Worm (Caenorhabditis elegans) whole organism, L1 larva: Measurements from ENCODE around the gene srh-219.
A peak's percentile ranks its signal among the peaks of the same experiment; 100 is the strongest.

ENCODE experiments used
- C04F5.9 ChIP-seq: sonication (generic microtip); optimal IDR thresholded peaks from 2 replicates; lab custom pipeline; 2016; ENCODE audit warnings: missing genetic modification characterization, missing compliant biosample characterization
- C34B4.2 ChIP-seq: sonication (generic microtip); optimal IDR thresholded peaks from 2 replicates; lab custom pipeline; 2017; ENCODE audit warnings: mild to moderate bottlenecking, missing genetic modification characterization, missing compliant biosample characterization
- F16B12.6 ChIP-seq: fragments of 150-350 bp; optimal IDR thresholded peaks from 2 replicates; lab custom pipeline; 2014; ENCODE audit warnings: missing biosample characterization, missing genetic modification characterization
- ama-1 ChIP-seq: fragments of 150-350 bp; optimal IDR thresholded peaks from 2 replicates; lab custom pipeline; 2014
- blmp-1 ChIP-seq: fragments of 150-350 bp; optimal IDR thresholded peaks from 2 replicates; lab custom pipeline; 2014; ENCODE audit warnings: missing biosample characterization, missing genetic modification characterization
- ceh-82 ChIP-seq, 3 experiments: fragments of 150-350 bp in 1 of 3; sonication (generic microtip) in 2 of 3; optimal IDR thresholded peaks; 2 replicates each; lab custom pipeline; 2014 to 2017; ENCODE audit warnings: missing biosample characterization in 3 of 3, missing genetic modification characterization in 3 of 3
- ceh-88 ChIP-seq: fragments of 200-800 bp; sonication (Bioruptor generic); IDR thresholded peaks from 2 replicates; pipeline ENCODE4 v1.3.6; 2022; ENCODE audit warnings: missing genetic modification characterization, missing compliant biosample characterization
- ces-1 ChIP-seq: fragments of 150-350 bp; optimal IDR thresholded peaks from 2 replicates; lab custom pipeline; 2014; ENCODE audit warnings: missing biosample characterization, missing genetic modification reagents, missing genetic modification characterization
- dpl-1 ChIP-seq, 3 experiments: fragments of 150-350 bp in 2 of 3; sonication (generic microtip) in 1 of 3; optimal IDR thresholded peaks; 2 replicates each; lab custom pipeline; 2014 to 2017; ENCODE audit warnings: missing biosample characterization in 3 of 3, missing genetic modification characterization in 3 of 3, missing genetic modification reagents in 3 of 3
- dsc-1 ChIP-seq: sonication (generic microtip); optimal IDR thresholded peaks from 2 replicates; lab custom pipeline; 2016; ENCODE audit warnings: mild to moderate bottlenecking, missing genetic modification characterization, missing compliant biosample characterization
- efl-3 ChIP-seq: fragments of 200-800 bp; sonication (Bioruptor generic); optimal IDR thresholded peaks from 2 replicates; lab custom pipeline; 2018; ENCODE audit warnings: mild to moderate bottlenecking, missing genetic modification characterization, missing compliant biosample characterization
- egl-27 ChIP-seq, 2 experiments: fragments of 150-350 bp in 1 of 2; sonication (generic microtip); optimal IDR thresholded peaks; 3 replicates each; lab custom pipeline; 2017 to 2018; ENCODE audit warnings: missing biosample characterization in 2 of 2, missing genetic modification characterization in 2 of 2, missing genetic modification reagents in 2 of 2
- ets-5 ChIP-seq: fragments of 200-800 bp; sonication (Bioruptor generic); IDR thresholded peaks from 2 replicates; pipeline ENCODE4 v1.3.6; 2022; ENCODE audit warnings: missing genetic modification characterization, missing compliant biosample characterization
- fkh-10 ChIP-seq: sonication (generic microtip); optimal IDR thresholded peaks from 2 replicates; lab custom pipeline; 2017; ENCODE audit warnings: missing biosample characterization, missing genetic modification reagents, missing genetic modification characterization
- hlh-17 ChIP-seq: fragments of 200-800 bp; sonication (Bioruptor generic); optimal IDR thresholded peaks from 2 replicates; lab custom pipeline; 2018; ENCODE audit warnings: missing genetic modification characterization, mild to moderate bottlenecking, missing compliant biosample characterization, moderate library complexity, borderline replicate concordance
- hlh-4 ChIP-seq: sonication (generic microtip); optimal IDR thresholded peaks from 2 replicates; lab custom pipeline; 2016; ENCODE audit warnings: mild to moderate bottlenecking, missing genetic modification characterization, missing compliant biosample characterization
- irx-1 ChIP-seq: sonication (generic microtip); optimal IDR thresholded peaks from 2 replicates; lab custom pipeline; 2016; ENCODE audit warnings: missing genetic modification characterization, missing compliant biosample characterization
- isw-1 ChIP-seq: fragments of 200-800 bp; sonication (Bioruptor generic); IDR thresholded peaks from 2 replicates; pipeline ENCODE4 v1.3.6; 2022; ENCODE audit warnings: missing genetic modification characterization, missing compliant biosample characterization
- jun-1 ChIP-seq: fragments of 150-350 bp; optimal IDR thresholded peaks from 2 replicates; lab custom pipeline; 2014; ENCODE audit warnings: missing biosample characterization, missing genetic modification reagents, missing genetic modification characterization
- lin-13 ChIP-seq: fragments of 150-350 bp; optimal IDR thresholded peaks from 2 replicates; lab custom pipeline; 2014; ENCODE audit warnings: missing biosample characterization, missing genetic modification reagents, missing genetic modification characterization
- lin-35 ChIP-seq, 2 experiments: fragments of 150-350 bp; optimal IDR thresholded peaks; 2 replicates each; lab custom pipeline; 2014; ENCODE audit warnings: missing biosample characterization in 2 of 2, missing genetic modification characterization in 2 of 2, missing genetic modification reagents in 2 of 2
- lin-39 ChIP-seq: fragments of 150-350 bp; optimal IDR thresholded peaks from 2 replicates; lab custom pipeline; 2014; ENCODE audit warnings: missing biosample characterization, missing genetic modification reagents, missing genetic modification characterization
- lsy-2 ChIP-seq, 2 experiments: fragments of 150-350 bp; optimal IDR thresholded peaks; 2 replicates each; lab custom pipeline; 2014; ENCODE audit warnings: missing biosample characterization in 2 of 2, missing genetic modification characterization in 2 of 2
- mab-9 ChIP-seq: fragments of 200-800 bp; sonication (Bioruptor generic); IDR thresholded peaks from 2 replicates; pipeline ENCODE4 v1.3.6; 2022; ENCODE audit warnings: missing genetic modification reagents, missing genetic modification characterization, missing compliant biosample characterization
- mef-2 ChIP-seq: fragments of 150-350 bp; optimal IDR thresholded peaks from 2 replicates; lab custom pipeline; 2014; ENCODE audit warnings: missing biosample characterization, missing genetic modification characterization
- mep-1 ChIP-seq: fragments of 150-350 bp; optimal IDR thresholded peaks from 2 replicates; lab custom pipeline; 2014; ENCODE audit warnings: missing biosample characterization, missing genetic modification characterization
- nhr-11 ChIP-seq: fragments of 150-350 bp; optimal IDR thresholded peaks from 2 replicates; lab custom pipeline; 2014; ENCODE audit warnings: missing biosample characterization, missing genetic modification characterization
- nhr-19 ChIP-seq: fragments of 200-800 bp; sonication (Bioruptor generic); conservative IDR thresholded peaks from 2 replicates; pipeline ENCODE4 v1.3.6; 2022; ENCODE audit warnings: missing genetic modification characterization, missing compliant biosample characterization
- nhr-20 ChIP-seq: sonication (generic microtip); optimal IDR thresholded peaks from 2 replicates; lab custom pipeline; 2016; ENCODE audit warnings: mild to moderate bottlenecking, missing genetic modification characterization, missing compliant biosample characterization
- nhr-237 ChIP-seq: fragments of 150-350 bp; optimal IDR thresholded peaks from 2 replicates; lab custom pipeline; 2014; ENCODE audit warnings: missing biosample characterization, missing genetic modification characterization
- nhr-71 ChIP-seq: sonication (generic microtip); optimal IDR thresholded peaks from 2 replicates; lab custom pipeline; 2016; ENCODE audit warnings: mild to moderate bottlenecking, missing genetic modification characterization, moderate library complexity, missing compliant biosample characterization
- nhr-77 ChIP-seq: fragments of 150-350 bp; optimal IDR thresholded peaks from 2 replicates; lab custom pipeline; 2014; ENCODE audit warnings: missing biosample characterization, missing genetic modification characterization
- nhr-85 ChIP-seq: sonication (generic microtip); peaks from one replicate; lab custom pipeline; 2016; ENCODE audit warnings: missing genetic modification characterization, inconsistent platforms, missing compliant biosample characterization
- pqm-1 ChIP-seq: sonication (generic microtip); optimal IDR thresholded peaks from 3 replicates; lab custom pipeline; 2017; ENCODE audit warnings: missing biosample characterization, missing genetic modification characterization
- rnt-1 ChIP-seq: sonication (generic microtip); optimal IDR thresholded peaks from 2 replicates; lab custom pipeline; 2016; ENCODE audit warnings: mild to moderate bottlenecking, missing genetic modification characterization, moderate library complexity, missing compliant biosample characterization
- snu-23 ChIP-seq: sonication (generic microtip); optimal IDR thresholded peaks from 2 replicates; lab custom pipeline; 2016; ENCODE audit warnings: missing genetic modification characterization, missing compliant biosample characterization
- sptf-1 ChIP-seq: fragments of 150-350 bp; optimal IDR thresholded peaks from 2 replicates; lab custom pipeline; 2014; ENCODE audit warnings: missing biosample characterization, missing genetic modification characterization
- sup-37 ChIP-seq: fragments of 200-800 bp; sonication (Bioruptor generic); optimal IDR thresholded peaks from 2 replicates; lab custom pipeline; 2018; ENCODE audit warnings: mild to moderate bottlenecking, missing genetic modification characterization, missing compliant biosample characterization
- swsn-7 ChIP-seq: sonication (generic microtip); optimal IDR thresholded peaks from 2 replicates; lab custom pipeline; 2016; ENCODE audit warnings: missing genetic modification characterization, missing compliant biosample characterization
- tbx-2 ChIP-seq: sonication (generic microtip); optimal IDR thresholded peaks from 2 replicates; lab custom pipeline; 2016; ENCODE audit warnings: missing genetic modification characterization, missing compliant biosample characterization
- unc-130 ChIP-seq: fragments of 150-350 bp; optimal IDR thresholded peaks from 2 replicates; lab custom pipeline; 2017; ENCODE audit warnings: missing biosample characterization, missing genetic modification characterization, inconsistent platforms
- unc-30 ChIP-seq: sonication (generic microtip); optimal IDR thresholded peaks from 2 replicates; lab custom pipeline; 2017; ENCODE audit warnings: missing biosample characterization, missing genetic modification characterization
- unc-62 ChIP-seq: fragments of 150-350 bp; optimal IDR thresholded peaks from 2 replicates; lab custom pipeline; 2014; ENCODE audit warnings: missing biosample characterization, missing genetic modification reagents, missing genetic modification characterization
- vab-15 ChIP-seq: sonication (generic microtip); optimal IDR thresholded peaks from 2 replicates; lab custom pipeline; 2017; ENCODE audit warnings: missing genotype, mild to moderate bottlenecking, missing genetic modification characterization, missing compliant biosample characterization
- xbp-1 ChIP-seq: sonication (generic microtip); optimal IDR thresholded peaks from 2 replicates; lab custom pipeline; 2016; ENCODE audit warnings: missing genetic modification characterization, missing compliant biosample characterization
- zag-1 ChIP-seq: fragments of 150-350 bp; optimal IDR thresholded peaks from 2 replicates; lab custom pipeline; 2014; ENCODE audit warnings: missing biosample characterization, missing genetic modification characterization
- zip-4 ChIP-seq: fragments of 200-800 bp; sonication (Bioruptor generic); optimal IDR thresholded peaks from 2 replicates; lab custom pipeline; 2018; ENCODE audit warnings: mild to moderate bottlenecking, missing genetic modification characterization, moderate library complexity, missing compliant biosample characterization
- ztf-11 ChIP-seq, 2 experiments: sonication (generic microtip); optimal IDR thresholded peaks; 2 replicates each; lab custom pipeline; 2016 to 2017; ENCODE audit warnings: missing genetic modification characterization in 2 of 2, missing biosample characterization in 1 of 2, missing compliant biosample characterization in 1 of 2
- ztf-4 ChIP-seq: fragments of 150-350 bp; optimal IDR thresholded peaks from 2 replicates; lab custom pipeline; 2014; ENCODE audit warnings: missing biosample characterization, missing genetic modification characterization

Gene srh-219

DNA sequence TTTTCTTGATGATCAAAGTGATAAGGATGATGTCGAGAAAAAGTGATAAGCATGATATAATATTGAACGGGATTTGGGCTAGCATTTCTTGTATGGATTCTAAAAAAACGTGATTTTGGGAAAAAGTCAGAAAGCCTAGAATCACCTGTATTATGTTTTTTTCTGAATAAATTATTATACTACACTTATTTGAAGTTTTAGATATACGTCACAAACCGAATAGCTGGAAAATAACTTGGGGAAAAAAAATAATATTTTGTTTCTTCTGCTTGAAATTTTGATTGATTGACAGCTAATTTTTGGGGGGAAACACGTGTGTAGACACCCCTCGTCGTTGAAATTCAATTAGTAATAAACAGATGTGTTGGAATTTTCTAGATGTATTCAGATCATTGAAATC is 2.8 kb upstream of the srh-219 start, which contains the start of gene str-264:
Gene str-264, minus strand, starts transcription at position 101 of the 400 bp plus-strand sequence.
- TF ChIP-seq mep-1 (tag; lab: Kevin White, UChicago) = no peak
- TF ChIP-seq unc-130 (tag; lab: Kevin White, UChicago) = no peak
- no peak for TF ChIP-seq zag-1 (tag; lab: Kevin White, UChicago)
- no peak for TF ChIP-seq egl-27 (tag; optimal IDR thresholded peaks at IDR 0.05; lab: Kevin White, UChicago)
- TF ChIP-seq unc-62 = no peak
- no peak for TF ChIP-seq ztf-11 (tag; optimal IDR thresholded peaks at IDR 0.05; lab: Kevin White, UChicago)
- TF ChIP-seq tbx-2 (tag; lab: Kevin White, UChicago) = no peak
- TF ChIP-seq lin-39 (tag; lab: Kevin White, UChicago) = no peak
- no peak for TF ChIP-seq unc-30 (tag; lab: Kevin White, UChicago)
- TF ChIP-seq ceh-82 (tag; optimal IDR thresholded peaks at IDR 0.05; lab: Kevin White, UChicago) = no peak
- TF ChIP-seq nhr-71 (tag; lab: Kevin White, UChicago) = no peak
- TF ChIP-seq dsc-1 (tag; lab: Kevin White, UChicago) = no peak

DNA sequence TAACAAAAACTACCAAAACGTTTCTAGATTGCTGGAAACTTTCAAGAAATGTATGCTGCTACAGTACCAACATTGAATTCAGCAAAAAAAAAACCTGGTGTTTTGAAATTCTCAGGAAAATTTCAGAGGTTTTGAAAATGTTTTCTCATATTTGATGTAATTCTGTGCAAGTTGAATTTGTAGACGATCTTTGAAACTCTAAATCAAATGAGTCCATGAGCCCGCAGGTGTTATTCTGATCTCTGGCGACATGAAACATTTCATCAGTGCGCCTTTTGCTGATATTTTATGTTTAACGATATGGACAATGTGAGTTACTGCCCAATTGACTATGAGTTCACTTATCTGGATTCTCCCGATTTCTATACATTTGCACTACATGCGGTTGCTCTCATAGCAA is 1.6 kb upstream of the srh-219 start, which contains the start of gene srh-218:
Gene srh-218, plus strand, starts transcription at position 301 of the 400 bp plus-strand sequence.
- no peak for TF ChIP-seq lin-13 (GFP tag; lab: Kevin White, UChicago)
- no peak for TF ChIP-seq dsc-1 (tag; lab: Kevin White, UChicago)
- no peak for TF ChIP-seq dpl-1 (GFP tag; optimal IDR thresholded peaks at IDR 0.05; lab: Kevin White, UChicago)
- no peak for TF ChIP-seq hlh-17 (GFP tag; lab: Kevin White, UChicago)
- no peak for TF ChIP-seq mef-2
- TF ChIP-seq lin-39 (tag; lab: Kevin White, UChicago) = no peak
- TF ChIP-seq C04F5.9 = no peak
- TF ChIP-seq pqm-1 (tag; lab: Kevin White, UChicago) = no peak
- no peak for TF ChIP-seq F16B12.6
- TF ChIP-seq mab-9 (GFP tag; lab: Robert Waterston, UW) = no peak
- no peak for TF ChIP-seq nhr-77 (tag; lab: Kevin White, UChicago)
- TF ChIP-seq xbp-1 (tag; lab: Kevin White, UChicago) = no peak
- TF ChIP-seq jun-1 (tag; lab: Kevin White, UChicago) = no peak
- no peak for TF ChIP-seq nhr-71 (tag; lab: Kevin White, UChicago)
- TF ChIP-seq nhr-237 (tag; lab: Kevin White, UChicago) = no peak
- no peak for TF ChIP-seq lsy-2 (tag; optimal IDR thresholded peaks at IDR 0.05; lab: Kevin White, UChicago)
- TF ChIP-seq ces-1 (GFP tag; lab: Kevin White, UChicago) = no peak
- no peak for TF ChIP-seq sptf-1 (tag; lab: Kevin White, UChicago)
- TF ChIP-seq hlh-4 = no peak

DNA sequence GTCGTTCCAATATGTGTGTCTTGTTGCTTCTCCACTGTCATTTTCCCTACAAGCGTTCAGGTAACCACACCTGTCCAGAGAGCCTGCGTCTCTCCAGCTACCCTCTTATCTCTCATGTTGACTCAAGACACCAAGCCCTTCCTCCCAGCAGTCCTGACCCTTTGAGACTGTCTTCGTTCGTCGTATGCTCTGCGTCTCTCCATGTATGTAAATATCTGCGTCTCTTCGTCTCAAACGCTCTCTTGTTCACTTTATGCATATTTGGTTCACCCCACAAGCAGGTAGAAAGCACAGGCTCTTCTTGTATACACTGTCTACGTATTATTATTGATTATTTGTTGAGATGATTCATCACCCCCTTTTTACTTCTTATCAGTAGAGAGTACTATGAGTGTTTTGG is 2.5 kb downstream of the srh-219 start:
- TF ChIP-seq fkh-10 (no peak), C34B4.2 (tag; lab: Kevin White, UChicago) (no peak), lin-13 (GFP tag; lab: Kevin White, UChicago) (no peak), unc-130 (tag; lab: Kevin White, UChicago) (no peak), efl-3 (GFP tag; lab: Kevin White, UChicago) (no peak), isw-1 (GFP tag; lab: Robert Waterston, UW) (no peak), nhr-11 (no peak), swsn-7 (tag; lab: Kevin White, UChicago) (peak; percentile 30), nhr-77 (tag; lab: Kevin White, UChicago) (peak; percentile 21), snu-23 (no peak), egl-27 (tag; optimal IDR thresholded peaks at IDR 0.05; lab: Kevin White, UChicago) (no peak), nhr-20 (tag; lab: Kevin White, UChicago) (peak; percentile 19), vab-15 (tag; lab: Kevin White, UChicago) (no peak), zip-4 (GFP tag; lab: Kevin White, UChicago) (no peak), mef-2 (no peak), lin-35 (GFP tag; optimal IDR thresholded peaks at IDR 0.05; lab: Kevin White, UChicago) (peak in 1 of 2 experiments; percentile 49), unc-62 (no peak), rnt-1 (no peak), dsc-1 (tag; lab: Kevin White, UChicago) (no peak), sup-37 (GFP tag; lab: Kevin White, UChicago) (no peak), ceh-88 (no peak), ama-1 (no peak), irx-1 (tag; lab: Kevin White, UChicago) (no peak), ces-1 (GFP tag; lab: Kevin White, UChicago) (no peak), ets-5 (GFP tag; lab: Robert Waterston, UW) (no peak), blmp-1 (tag; lab: Kevin White, UChicago) (no peak), jun-1 (tag; lab: Kevin White, UChicago) (peak; percentile 82), nhr-85 (tag; lab: Kevin White, UChicago) (no peak), ztf-4 (tag; lab: Kevin White, UChicago) (no peak), nhr-19 (GFP tag; lab: Robert Waterston, UW) (no peak)
